Fruit fly (Drosophila melanogaster) whole organism, embryonic: ENCODE data around the gene CG7675.

Experiments used
- Awh ChIP-seq: fragments of 200-800 bp; sonication (Bioruptor generic); IDR thresholded peaks from 2 replicates; pipeline ENCODE4, ENCODE4 v1.3.6; 2022; ENCODE audit warnings: missing biosample characterization, missing genetic modification characterization
- Bgb ChIP-seq: fragments of 200-800 bp; sonication (Bioruptor generic); IDR thresholded peaks from 2 replicates; pipeline ENCODE4 v1.3.6; 2022; ENCODE audit warnings: missing biosample characterization, missing genetic modification characterization; ENCODE audit not compliant: partially characterized antibody
- CG1024 ChIP-seq: fragments of 200-800 bp; sonication (Bioruptor generic); IDR thresholded peaks from 2 replicates; pipeline ENCODE4 v1.3.6; 2022; ENCODE audit warnings: missing biosample characterization, missing genetic modification characterization
- CG10959 ChIP-seq: fragments of 200-800 bp; sonication (Bioruptor generic); IDR thresholded peaks from 2 replicates; pipeline ENCODE4 v1.3.6; 2022; ENCODE audit warnings: missing biosample characterization, missing genetic modification characterization
- CG11504 ChIP-seq: fragments of 200-800 bp; sonication (Bioruptor generic); optimal IDR thresholded peaks from 3 replicates; lab custom pipeline; 2019; ENCODE audit warnings: missing biosample characterization, mild to moderate bottlenecking, missing genetic modification characterization, moderate library complexity
- CG11560 ChIP-seq: fragments of 200-800 bp; sonication (Bioruptor generic); IDR thresholded peaks from 3 replicates; pipeline ENCODE4 v1.3.6; 2022; ENCODE audit warnings: missing biosample characterization, missing genetic modification characterization
- CG13287 ChIP-seq: fragments of 200-800 bp; sonication (Bioruptor generic); IDR thresholded peaks from 2 replicates; pipeline ENCODE4 v1.3.6; 2022; ENCODE audit warnings: missing biosample characterization, missing genetic modification characterization; ENCODE audit not compliant: partially characterized antibody
- CG15514 ChIP-seq: fragments of 200-800 bp; sonication (Bioruptor generic); optimal IDR thresholded peaks from 3 replicates; lab custom pipeline; 2017; ENCODE audit warnings: missing biosample characterization, missing genetic modification characterization, mild to moderate bottlenecking, moderate library complexity, missing genetic modification reagents
- CG2875 ChIP-seq: fragments of 200-800 bp; sonication (Bioruptor generic); optimal IDR thresholded peaks from 2 replicates; lab custom pipeline; 2017; ENCODE audit warnings: missing biosample characterization, mild to moderate bottlenecking, missing genetic modification characterization, missing genetic modification reagents
- CG34376 ChIP-seq: fragments of 200-800 bp; sonication (Bioruptor generic); optimal IDR thresholded peaks from 2 replicates; lab custom pipeline; 2018; ENCODE audit warnings: missing biosample characterization, mild to moderate bottlenecking, missing genetic modification characterization
- CG3726 ChIP-seq: fragments of 200-800 bp; sonication (Bioruptor generic); IDR thresholded peaks from 3 replicates; pipeline ENCODE4, ENCODE4 v1.3.6; 2022; ENCODE audit warnings: missing biosample characterization, missing genetic modification characterization
- CG4707 ChIP-seq: fragments of 200-800 bp; sonication (Bioruptor generic); optimal IDR thresholded peaks from 2 replicates; lab custom pipeline; 2018; ENCODE audit warnings: missing biosample characterization, mild to moderate bottlenecking, missing genetic modification characterization, moderate library complexity
- CG6654 ChIP-seq: fragments of 200-800 bp; sonication (Bioruptor generic); optimal IDR thresholded peaks from 2 replicates; lab custom pipeline; 2017; ENCODE audit warnings: missing biosample characterization, mild to moderate bottlenecking, missing genetic modification characterization
- CG8281 ChIP-seq: fragments of 200-800 bp; sonication (Bioruptor generic); optimal IDR thresholded peaks from 2 replicates; lab custom pipeline; 2018; ENCODE audit warnings: missing biosample characterization, mild to moderate bottlenecking, missing genetic modification characterization, moderate library complexity
- CG8388 ChIP-seq: fragments of 200-800 bp; sonication (Bioruptor generic); optimal IDR thresholded peaks from 2 replicates; lab custom pipeline; 2019; ENCODE audit warnings: missing biosample characterization, mild to moderate bottlenecking, missing genetic modification characterization, moderate library complexity
- CG8478 ChIP-seq: fragments of >200 bp; optimal IDR thresholded peaks from 2 replicates; lab custom pipeline; 2018
- CG8924 ChIP-seq: fragments of 200-800 bp; optimal IDR thresholded peaks from 3 replicates; lab custom pipeline; 2019; ENCODE audit warnings: missing biosample characterization, mild to moderate bottlenecking, missing genetic modification characterization, moderate library complexity
- Dad ChIP-seq: fragments of 200-800 bp; sonication (Bioruptor generic); optimal IDR thresholded peaks from 3 replicates; lab custom pipeline; 2016; ENCODE audit warnings: missing biosample characterization, missing genetic modification characterization
- Dfd ChIP-seq, 2 experiments: fragments of >200 bp; optimal IDR thresholded peaks; 2 replicates each; lab custom pipeline; 2017; ENCODE audit warnings: missing biosample characterization in 2 of 2, missing genetic modification characterization in 2 of 2
- Eip74EF ChIP-seq, 2 experiments: fragments of 200-800 bp in 1 of 2; fragments of >200 bp in 1 of 2; sonication (Bioruptor generic) in 1 of 2; optimal IDR thresholded peaks; 2 replicates each; lab custom pipeline; 2017 to 2019; ENCODE audit warnings: missing biosample characterization in 2 of 2, missing genetic modification characterization in 2 of 2, mild to moderate bottlenecking in 1 of 2, moderate library complexity in 1 of 2
- Ets65A ChIP-seq: fragments of 200-800 bp; sonication (Bioruptor generic); peaks from one replicate; lab custom pipeline; 2016; ENCODE audit warnings: missing biosample characterization, missing genetic modification characterization
- HLH3B ChIP-seq: fragments of 200-800 bp; sonication (Bioruptor generic); IDR thresholded peaks from 2 replicates; pipeline ENCODE4 v1.3.6; 2022; ENCODE audit warnings: missing biosample characterization, missing genetic modification characterization
- HLH54F ChIP-seq: fragments of 200-800 bp; sonication (Bioruptor generic); optimal IDR thresholded peaks from 3 replicates; lab custom pipeline; 2016; ENCODE audit warnings: missing biosample characterization, missing genetic modification characterization
- Lhr ChIP-seq: fragments of 200-800 bp; sonication (Bioruptor generic); optimal IDR thresholded peaks from 3 replicates; lab custom pipeline; 2017; ENCODE audit warnings: mild to moderate bottlenecking, missing biosample characterization, missing genetic modification reagents, missing genetic modification characterization
- Optix ChIP-seq: fragments of 200-800 bp; sonication (Bioruptor generic); IDR thresholded peaks from 3 replicates; pipeline ENCODE4 v1.3.6; 2022; ENCODE audit warnings: missing biosample characterization, missing genetic modification characterization
- Rfx ChIP-seq: fragments of 200-800 bp; sonication (Bioruptor generic); IDR thresholded peaks from 2 replicates; pipeline ENCODE4 v1.3.6; 2022; ENCODE audit warnings: missing biosample characterization, missing genetic modification characterization
- Xbp1 ChIP-seq: fragments of 200-800 bp; sonication (Bioruptor generic); optimal IDR thresholded peaks from 3 replicates; lab custom pipeline; 2016; ENCODE audit warnings: missing biosample characterization, mild to moderate bottlenecking, missing genetic modification characterization
- ab ChIP-seq: fragments of 200-800 bp; sonication (Bioruptor generic); optimal IDR thresholded peaks from 2 replicates; lab custom pipeline; 2016; ENCODE audit warnings: missing biosample characterization, missing genetic modification characterization
- bab2 ChIP-seq: fragments of 200-800 bp; sonication (Bioruptor generic); optimal IDR thresholded peaks from 2 replicates; lab custom pipeline; 2016; ENCODE audit warnings: missing biosample characterization, missing genetic modification characterization
- bsh ChIP-seq, 2 experiments: fragments of 200-800 bp; sonication (Bioruptor generic); optimal IDR thresholded peaks; 2 replicates each; lab custom pipeline; 2017 to 2018; ENCODE audit warnings: mild to moderate bottlenecking in 2 of 2, missing biosample characterization in 2 of 2, missing genetic modification characterization in 2 of 2, moderate library complexity in 1 of 2
- cas ChIP-seq: fragments of 200-800 bp; sonication (Bioruptor generic); IDR thresholded peaks from 2 replicates; pipeline ENCODE4 v1.3.6; 2022; ENCODE audit warnings: missing biosample characterization, missing genetic modification characterization
- fd64A ChIP-seq: fragments of 200-800 bp; sonication (Bioruptor generic); optimal IDR thresholded peaks from 3 replicates; lab custom pipeline; 2018; ENCODE audit warnings: missing biosample characterization, mild to moderate bottlenecking, missing genetic modification characterization
- gem ChIP-seq: fragments of 200-800 bp; sonication (Bioruptor generic); optimal IDR thresholded peaks from 2 replicates; lab custom pipeline; 2019; ENCODE audit warnings: missing biosample characterization, mild to moderate bottlenecking, missing genetic modification characterization, moderate library complexity
- gfzf ChIP-seq: fragments of 200-800 bp; sonication (Bioruptor generic); optimal IDR thresholded peaks from 2 replicates; lab custom pipeline; 2016; ENCODE audit warnings: missing biosample characterization, mild to moderate bottlenecking, missing genetic modification characterization, moderate library complexity
- gt ChIP-seq: fragments of 200-800 bp; sonication (Bioruptor generic); IDR thresholded peaks from 2 replicates; pipeline ENCODE4 v1.3.6; 2022; ENCODE audit warnings: missing biosample characterization, missing genetic modification characterization
- ind ChIP-seq: fragments of 200-800 bp; sonication (Bioruptor generic); optimal IDR thresholded peaks from 3 replicates; lab custom pipeline; 2016; ENCODE audit warnings: missing biosample characterization, missing genetic modification characterization
- insv ChIP-seq, 2 experiments: fragments of 200-800 bp; sonication (Bioruptor generic); optimal IDR thresholded peaks; 3 replicates each; lab custom pipeline; 2016 to 2018; ENCODE audit warnings: missing biosample characterization in 2 of 2, missing genetic modification characterization in 2 of 2
- kay ChIP-seq: fragments of 200-800 bp; sonication (Bioruptor generic); optimal IDR thresholded peaks from 2 replicates; lab custom pipeline; 2016; ENCODE audit warnings: missing biosample characterization, missing genetic modification characterization
- maf-S ChIP-seq: fragments of 200-800 bp; sonication (Bioruptor generic); optimal IDR thresholded peaks from 2 replicates; lab custom pipeline; 2016; ENCODE audit warnings: missing biosample characterization, missing genetic modification characterization
- pros ChIP-seq: fragments of 200-800 bp; sonication (Bioruptor generic); optimal IDR thresholded peaks from 3 replicates; lab custom pipeline; 2019; ENCODE audit warnings: missing biosample characterization, mild to moderate bottlenecking, missing genetic modification characterization, moderate library complexity
- psq ChIP-seq: fragments of 200-800 bp; sonication (Bioruptor generic); optimal IDR thresholded peaks from 2 replicates; lab custom pipeline; 2017; ENCODE audit warnings: missing biosample characterization, missing genetic modification characterization
- ro ChIP-seq: fragments of 200-800 bp; sonication (Bioruptor generic); IDR thresholded peaks from 2 replicates; pipeline ENCODE4 v1.3.6; 2022; ENCODE audit warnings: missing biosample characterization, missing genetic modification characterization
- row ChIP-seq: fragments of 200-800 bp; sonication (Bioruptor generic); IDR thresholded peaks from 3 replicates; pipeline ENCODE4 v1.3.6; 2022; ENCODE audit warnings: missing biosample characterization, missing genetic modification characterization
- sima ChIP-seq: fragments of 200-800 bp; sonication (Bioruptor generic); optimal IDR thresholded peaks from 2 replicates; lab custom pipeline; 2016; ENCODE audit warnings: missing biosample characterization, missing genetic modification characterization
- tna ChIP-seq: fragments of 200-800 bp; sonication (Bioruptor generic); IDR thresholded peaks from 2 replicates; pipeline ENCODE4 v1.3.6; 2022; ENCODE audit warnings: missing biosample characterization, missing genetic modification characterization; ENCODE audit not compliant: partially characterized antibody
- twi ChIP-seq: fragments of 200-800 bp; optimal IDR thresholded peaks from 2 replicates; lab custom pipeline; 2019; ENCODE audit warnings: missing biosample characterization, mild to moderate bottlenecking, missing genetic modification characterization, moderate library complexity
- wor ChIP-seq: fragments of 200-800 bp; sonication (Bioruptor generic); IDR thresholded peaks from 2 replicates; pipeline ENCODE4 v1.3.6; 2022; ENCODE audit warnings: missing biosample characterization, missing genetic modification characterization

The CG7675 gene

dm6 chr3R:18381014-18381512 is at the start of gene CG7675 (continued):
- TF ChIP-seq bsh (GFP tag; optimal IDR thresholded peaks at IDR 0.05; lab: Kevin White, UChicago): peak in 1 of 2 experiments; percentile 61
- TF ChIP-seq CG15514 (GFP tag; lab: Kevin White, UChicago): peak; percentile 2
- peak in 1 of 2 experiments; percentile 59 for TF ChIP-seq Eip74EF (GFP tag; optimal IDR thresholded peaks at IDR 0.05; lab: Kevin White, UChicago)
- TF ChIP-seq Dad: no peak
- TF ChIP-seq CG11560 (tag; lab: Robert Waterston, UW): no peak
- no peak for TF ChIP-seq CG8388 (GFP tag; lab: Kevin White, UChicago)

- TF ChIP-seq row (GFP tag; lab: Robert Waterston, UW) (no peak), gt (no peak), CG2875 (GFP tag; lab: Kevin White, UChicago) (no peak), insv (GFP tag; optimal IDR thresholded peaks at IDR 0.05; lab: Kevin White, UChicago) (no peak), fd64A (no peak), CG1024 (GFP tag; lab: Robert Waterston, UW) (no peak), tna (GFP tag; lab: Robert Waterston, UW) (no peak), kay (GFP tag; lab: Kevin White, UChicago) (no peak), gfzf (GFP tag; lab: Kevin White, UChicago) (no peak), Xbp1 (no peak), psq (GFP tag; lab: Kevin White, UChicago) (no peak)
These were observed 42.4 kb upstream of the CG7675 start for dm6 chr3R:18423352-18423751.

dm6 chr3R:18422446-18422845 is 41.5 kb upstream of the CG7675 start:
- no peak for TF ChIP-seq HLH54F (GFP tag; lab: Kevin White, UChicago)
- TF ChIP-seq Awh (GFP tag; lab: Robert Waterston, UW): no peak
- TF ChIP-seq CG8924: no peak
- TF ChIP-seq bab2 (GFP tag; lab: Kevin White, UChicago): no peak
- TF ChIP-seq Rfx (GFP tag; lab: Robert Waterston, UW): no peak
- no peak for TF ChIP-seq gem (tag; lab: Kevin White, UChicago)
- peak; percentile 70 for TF ChIP-seq CG8478 (lab: Kevin White, UChicago)
- peak in 1 of 2 experiments; percentile 24 for TF ChIP-seq Dfd (GFP tag; optimal IDR thresholded peaks at IDR 0.05; lab: Kevin White, UChicago)
- no peak for TF ChIP-seq Lhr (GFP tag; lab: Kevin White, UChicago)
- TF ChIP-seq ab (GFP tag; lab: Kevin White, UChicago): no peak
- TF ChIP-seq maf-S (GFP tag; lab: Kevin White, UChicago): no peak
- no peak for TF ChIP-seq pros (GFP tag; lab: Kevin White, UChicago)
- TF ChIP-seq twi (tag; lab: Kevin White, UChicago): no peak
- TF ChIP-seq CG13287 (GFP tag; lab: Robert Waterston, UW): no peak
- TF ChIP-seq Ets65A (GFP tag; lab: Kevin White, UChicago): peak; percentile 16
- TF ChIP-seq HLH3B (GFP tag; lab: Robert Waterston, UW): no peak
- no peak for TF ChIP-seq sima (GFP tag; lab: Kevin White, UChicago)
- no peak for TF ChIP-seq CG8281 (tag; lab: Kevin White, UChicago)
- TF ChIP-seq Bgb (GFP tag; lab: Robert Waterston, UW): no peak
- no peak for TF ChIP-seq CG6654 (GFP tag; lab: Kevin White, UChicago)
- TF ChIP-seq CG4707 (GFP tag; lab: Kevin White, UChicago): no peak
- no peak for TF ChIP-seq CG10959
- TF ChIP-seq ind (GFP tag; lab: Kevin White, UChicago): no peak
- no peak for TF ChIP-seq ro (GFP tag; lab: Robert Waterston, UW)
- TF ChIP-seq Optix (GFP tag; lab: Robert Waterston, UW): no peak
- no peak for TF ChIP-seq cas (GFP tag; lab: Robert Waterston, UW)
- no peak for TF ChIP-seq CG34376 (GFP tag; lab: Kevin White, UChicago)
- peak; percentile 71 for TF ChIP-seq CG11504 (tag; lab: Kevin White, UChicago)
- no peak for TF ChIP-seq wor (GFP tag; lab: Robert Waterston, UW)
- no peak for TF ChIP-seq CG3726
- TF ChIP-seq, all 482 proteins: peak for 4
